Worm (Caenorhabditis elegans) whole organism, L1 larva: ENCODE measurements around the gene spp-12.

Source experiments
- ceh-8 ChIP-seq: fragments of 200-800 bp; sonication (Bioruptor generic); optimal IDR thresholded peaks from 2 replicates; lab custom pipeline; 2018; ENCODE audit warnings: mild to moderate bottlenecking, missing genetic modification characterization, moderate library complexity, missing compliant biosample characterization
- hlh-17 ChIP-seq: fragments of 200-800 bp; sonication (Bioruptor generic); optimal IDR thresholded peaks from 2 replicates; lab custom pipeline; 2018; ENCODE audit warnings: missing genetic modification characterization, mild to moderate bottlenecking, missing compliant biosample characterization, moderate library complexity, borderline replicate concordance
- nhr-77 ChIP-seq: fragments of 150-350 bp; optimal IDR thresholded peaks from 2 replicates; lab custom pipeline; 2014; ENCODE audit warnings: missing biosample characterization, missing genetic modification characterization
- unc-86 ChIP-seq: sonication (generic microtip); optimal IDR thresholded peaks from 2 replicates; lab custom pipeline; 2016; ENCODE audit warnings: missing genetic modification characterization, missing compliant biosample characterization

- no peak for TF ChIP-seq nhr-77 (tag; lab: Kevin White, UChicago)
- TF ChIP-seq ceh-8 = no peak
- no peak for TF ChIP-seq hlh-17 (GFP tag; lab: Kevin White, UChicago)
- no peak for TF ChIP-seq unc-86
Measured at ce11 chrV:13843147-13843546, 46.5 kb upstream of the spp-12 start, which contains the start of gene srx-130.
